Fruit fly (Drosophila melanogaster) whole organism, embryonic: ENCODE data around the gene CG12010.

ENCODE experiments used
- Bgb ChIP-seq: fragments of 200-800 bp; sonication (Bioruptor generic); IDR thresholded peaks from 2 replicates; pipeline ENCODE4 v1.3.6; 2022; ENCODE audit warnings: missing biosample characterization, missing genetic modification characterization; ENCODE audit not compliant: partially characterized antibody
- CG10147 ChIP-seq: fragments of 200-800 bp; sonication (Bioruptor generic); optimal IDR thresholded peaks from 2 replicates; lab custom pipeline; 2019; ENCODE audit warnings: missing biosample characterization, mild to moderate bottlenecking, missing genetic modification characterization, moderate library complexity
- CG10209 ChIP-seq: fragments of 200-800 bp; sonication (Bioruptor generic); optimal IDR thresholded peaks from 3 replicates; lab custom pipeline; 2017; ENCODE audit warnings: missing biosample characterization, mild to moderate bottlenecking, missing genetic modification characterization, missing genetic modification reagents
- CG12391 ChIP-seq: fragments of 200-800 bp; sonication (Bioruptor generic); optimal IDR thresholded peaks from 3 replicates; lab custom pipeline; 2018; ENCODE audit warnings: missing biosample characterization, mild to moderate bottlenecking, missing genetic modification characterization, moderate library complexity
- CG12769 ChIP-seq: fragments of 200-800 bp; sonication (Bioruptor generic); optimal IDR thresholded peaks from 2 replicates; lab custom pipeline; 2019; ENCODE audit warnings: missing biosample characterization, mild to moderate bottlenecking, missing genetic modification characterization, moderate library complexity
- CG13123 ChIP-seq: fragments of 200-800 bp; sonication (Bioruptor generic); optimal IDR thresholded peaks from 2 replicates; lab custom pipeline; 2016; ENCODE audit warnings: missing biosample characterization, missing genetic modification characterization
- CG13287 ChIP-seq: fragments of 200-800 bp; sonication (Bioruptor generic); IDR thresholded peaks from 2 replicates; pipeline ENCODE4 v1.3.6; 2022; ENCODE audit warnings: missing biosample characterization, missing genetic modification characterization; ENCODE audit not compliant: partially characterized antibody
- CG13424 ChIP-seq: fragments of 200-800 bp; sonication (Bioruptor generic); optimal IDR thresholded peaks from 2 replicates; lab custom pipeline; 2019; ENCODE audit warnings: missing biosample characterization, mild to moderate bottlenecking, missing genetic modification characterization, moderate library complexity
- CG14014 ChIP-seq: fragments of 200-800 bp; sonication (Bioruptor generic); IDR thresholded peaks from 2 replicates; pipeline ENCODE4 v1.3.6; 2022; ENCODE audit warnings: missing biosample characterization, missing genetic modification characterization
- CG14441 ChIP-seq: fragments of 200-800 bp; sonication (Bioruptor generic); IDR thresholded peaks from 2 replicates; pipeline ENCODE4 v1.3.6; 2022; ENCODE audit warnings: missing biosample characterization, missing genetic modification characterization
- CG15073 ChIP-seq: fragments of 200-800 bp; sonication (Bioruptor generic); optimal IDR thresholded peaks from 2 replicates; lab custom pipeline; 2016; ENCODE audit warnings: missing biosample characterization, missing genetic modification characterization
- CG17359 ChIP-seq: fragments of 200-800 bp; sonication (Bioruptor generic); optimal IDR thresholded peaks from 3 replicates; lab custom pipeline; 2018; ENCODE audit warnings: missing biosample characterization, mild to moderate bottlenecking, missing genetic modification characterization, moderate library complexity
- CG2202 ChIP-seq: fragments of 200-800 bp; sonication (Bioruptor generic); optimal IDR thresholded peaks from 2 replicates; lab custom pipeline; 2018; ENCODE audit warnings: missing biosample characterization, mild to moderate bottlenecking, missing genetic modification characterization
- CG2678 ChIP-seq: fragments of 200-800 bp; sonication (Bioruptor generic); optimal IDR thresholded peaks from 3 replicates; lab custom pipeline; 2019; ENCODE audit warnings: missing biosample characterization, mild to moderate bottlenecking, missing genetic modification characterization, moderate library complexity
- CG30020 ChIP-seq: fragments of 200-800 bp; optimal IDR thresholded peaks from 2 replicates; lab custom pipeline; 2019; ENCODE audit warnings: missing biosample characterization, mild to moderate bottlenecking, missing genetic modification characterization, moderate library complexity
- CG34224 ChIP-seq: fragments of 200-800 bp; sonication (Bioruptor generic); IDR thresholded peaks from 3 replicates; pipeline ENCODE4 v1.3.6; 2022; ENCODE audit warnings: missing biosample characterization, missing genetic modification characterization; ENCODE audit not compliant: partially characterized antibody
- CG4404 ChIP-seq: fragments of 200-800 bp; sonication (Bioruptor generic); IDR thresholded peaks from 2 replicates; pipeline ENCODE4 v1.3.6; 2022; ENCODE audit warnings: missing biosample characterization, missing genetic modification characterization
- CG4707 ChIP-seq: fragments of 200-800 bp; sonication (Bioruptor generic); optimal IDR thresholded peaks from 2 replicates; lab custom pipeline; 2018; ENCODE audit warnings: missing biosample characterization, mild to moderate bottlenecking, missing genetic modification characterization, moderate library complexity
- CG7786 ChIP-seq: fragments of 200-800 bp; sonication (Bioruptor generic); optimal IDR thresholded peaks from 2 replicates; lab custom pipeline; 2016; ENCODE audit warnings: missing biosample characterization, missing genetic modification characterization
- CG9932 ChIP-seq: fragments of 200-800 bp; sonication (Bioruptor generic); IDR thresholded peaks from 2 replicates; pipeline ENCODE4 v1.3.6; 2022; ENCODE audit warnings: missing biosample characterization, missing genetic modification characterization
- CoRest ChIP-seq: fragments of 200-800 bp; sonication (Bioruptor generic); optimal IDR thresholded peaks from 3 replicates; lab custom pipeline; 2018; ENCODE audit warnings: missing biosample characterization, mild to moderate bottlenecking, missing genetic modification characterization, moderate library complexity
- Dbx ChIP-seq: fragments of 200-800 bp; sonication (Bioruptor generic); IDR thresholded peaks from 3 replicates; pipeline ENCODE4 v1.3.6; 2022; ENCODE audit warnings: missing biosample characterization, missing genetic modification characterization
- Dip3 ChIP-seq: fragments of 200-800 bp; sonication (Bioruptor generic); optimal IDR thresholded peaks from 3 replicates; lab custom pipeline; 2016; ENCODE audit warnings: missing biosample characterization, missing genetic modification characterization
- Gug ChIP-seq: fragments of 200-800 bp; sonication (Bioruptor generic); IDR thresholded peaks from 4 replicates; pipeline ENCODE4 v1.3.6; 2022; ENCODE audit warnings: missing biosample characterization, missing genetic modification characterization
- HHEX ChIP-seq: fragments of 200-800 bp; sonication (Bioruptor generic); optimal IDR thresholded peaks from 3 replicates; lab custom pipeline; 2017; ENCODE audit warnings: missing biosample characterization, mild to moderate bottlenecking, missing genetic modification characterization, missing genetic modification reagents
- Med ChIP-seq: fragments of 200-800 bp; sonication (Bioruptor generic); peaks from one replicate; lab custom pipeline; 2016; ENCODE audit warnings: missing biosample characterization, missing genetic modification characterization, mild to moderate bottlenecking, inconsistent platforms, moderate library complexity
- NC2α ChIP-seq: fragments of 200-800 bp; sonication (Bioruptor generic); optimal IDR thresholded peaks from 2 replicates; lab custom pipeline; 2016; ENCODE audit warnings: missing biosample characterization, missing genetic modification characterization
- Optix ChIP-seq: fragments of 200-800 bp; sonication (Bioruptor generic); IDR thresholded peaks from 3 replicates; pipeline ENCODE4 v1.3.6; 2022; ENCODE audit warnings: missing biosample characterization, missing genetic modification characterization
- Pdp1 ChIP-seq, 2 experiments: fragments of 200-800 bp; sonication (Bioruptor generic); optimal IDR thresholded peaks; 3 replicates each; lab custom pipeline; 2016; ENCODE audit warnings: missing biosample characterization in 2 of 2, missing genetic modification characterization in 2 of 2, mild to moderate bottlenecking in 1 of 2, moderate library complexity in 1 of 2
- Ssrp ChIP-seq: fragments of 200-800 bp; sonication (Bioruptor generic); optimal IDR thresholded peaks from 2 replicates; lab custom pipeline; 2018; ENCODE audit warnings: missing biosample characterization, mild to moderate bottlenecking, missing genetic modification characterization, moderate library complexity
- Taf1 ChIP-seq: fragments of 200-800 bp; sonication (Bioruptor generic); IDR thresholded peaks from 2 replicates; pipeline ENCODE4 v1.3.6; 2022; ENCODE audit warnings: missing biosample characterization, missing genetic modification characterization
- Vsx1 ChIP-seq: fragments of 200-800 bp; sonication (Bioruptor generic); optimal IDR thresholded peaks from 2 replicates; lab custom pipeline; 2017; ENCODE audit warnings: missing biosample characterization, mild to moderate bottlenecking, missing genetic modification characterization, missing genetic modification reagents
- croc ChIP-seq: fragments of 200-800 bp; sonication (Bioruptor generic); conservative IDR thresholded peaks from 3 replicates; pipeline ENCODE4 v1.3.6; 2022; ENCODE audit warnings: missing biosample characterization, missing genetic modification characterization
- exex ChIP-seq: fragments of 200-800 bp; sonication (Bioruptor generic); optimal IDR thresholded peaks from 4 replicates; lab custom pipeline; 2018; ENCODE audit warnings: missing biosample characterization, mild to moderate bottlenecking, missing genetic modification characterization, moderate library complexity
- grn ChIP-seq: fragments of 200-800 bp; sonication (Bioruptor generic); optimal IDR thresholded peaks from 3 replicates; lab custom pipeline; 2017; ENCODE audit warnings: missing biosample characterization, missing genetic modification characterization
- ken ChIP-seq: fragments of 200-800 bp; sonication (Bioruptor generic); IDR thresholded peaks from 3 replicates; pipeline ENCODE4 v1.3.6; 2022; ENCODE audit warnings: missing biosample characterization, missing genetic modification characterization
- lilli ChIP-seq: fragments of 200-800 bp; sonication (Bioruptor generic); optimal IDR thresholded peaks from 3 replicates; lab custom pipeline; 2016; ENCODE audit warnings: missing biosample characterization, missing genetic modification characterization
- luna ChIP-seq: fragments of 200-800 bp; sonication (Bioruptor generic); optimal IDR thresholded peaks from 2 replicates; lab custom pipeline; 2016; ENCODE audit warnings: missing biosample characterization, missing genetic modification characterization
- mam ChIP-seq: fragments of 200-800 bp; sonication (Bioruptor generic); optimal IDR thresholded peaks from 3 replicates; lab custom pipeline; 2016; ENCODE audit warnings: missing biosample characterization, missing genetic modification characterization
- odd ChIP-seq: fragments of 200-800 bp; sonication (Bioruptor generic); optimal IDR thresholded peaks from 2 replicates; lab custom pipeline; 2017; ENCODE audit warnings: missing biosample characterization, mild to moderate bottlenecking, missing genetic modification characterization
- ranshi ChIP-seq: fragments of 200-800 bp; sonication (Bioruptor generic); IDR thresholded peaks from 2 replicates; pipeline ENCODE4 v1.3.6; 2022; ENCODE audit warnings: missing biosample characterization, missing genetic modification characterization
- row ChIP-seq: fragments of 200-800 bp; sonication (Bioruptor generic); IDR thresholded peaks from 3 replicates; pipeline ENCODE4 v1.3.6; 2022; ENCODE audit warnings: missing biosample characterization, missing genetic modification characterization
- salm ChIP-seq: fragments of 200-800 bp; sonication (Bioruptor generic); optimal IDR thresholded peaks from 2 replicates; lab custom pipeline; 2018; ENCODE audit warnings: missing biosample characterization, mild to moderate bottlenecking, missing genetic modification characterization
- sc ChIP-seq, 3 experiments: fragments of >200 bp in 2 of 3; fragments of 200-800 bp in 1 of 3; sonication (Bioruptor generic) in 1 of 3; optimal IDR thresholded peaks; 2 replicates in 2 of 3; 3 replicates in 1 of 3; lab custom pipeline; 2017; ENCODE audit warnings: mild to moderate bottlenecking in 1 of 3, missing biosample characterization in 1 of 3, missing genetic modification characterization in 1 of 3, missing genetic modification reagents in 1 of 3
- shn ChIP-seq: fragments of 200-800 bp; sonication (Bioruptor generic); optimal IDR thresholded peaks from 3 replicates; lab custom pipeline; 2016; ENCODE audit warnings: missing biosample characterization, missing genetic modification characterization
- tna ChIP-seq: fragments of 200-800 bp; sonication (Bioruptor generic); IDR thresholded peaks from 2 replicates; pipeline ENCODE4 v1.3.6; 2022; ENCODE audit warnings: missing biosample characterization, missing genetic modification characterization; ENCODE audit not compliant: partially characterized antibody
- yki ChIP-seq: fragments of >200 bp; optimal IDR thresholded peaks from 3 replicates; lab custom pipeline; 2018
- zfh2 ChIP-seq: fragments of 200-800 bp; sonication (Bioruptor generic); optimal IDR thresholded peaks from 2 replicates; lab custom pipeline; 2016; ENCODE audit warnings: missing biosample characterization, missing genetic modification characterization

Gene CG12010

dm6 chr3L:3350572-3351343 is 23.3 kb upstream of the CG12010 start:
- TF ChIP-seq croc (GFP tag; lab: Robert Waterston, UW) (no peak), CG14441 (no peak), CG4404 (GFP tag; lab: Robert Waterston, UW) (no peak), CG17359 (tag; lab: Kevin White, UChicago) (peak; percentile 31), Ssrp (tag; lab: Kevin White, UChicago) (no peak), CG30020 (no peak), tna (GFP tag; lab: Robert Waterston, UW) (no peak), CG13123 (no peak), luna (GFP tag; lab: Kevin White, UChicago) (no peak), CG7786 (peak; percentile 6), zfh2 (GFP tag; lab: Kevin White, UChicago) (no peak), salm (tag; lab: Kevin White, UChicago) (no peak), Dbx (GFP tag; lab: Robert Waterston, UW) (0 out of 3 replicates have a peak, but pooled peaks have one; percentile 28), Gug (GFP tag; lab: Robert Waterston, UW) (no peak), CG10209 (GFP tag; lab: Kevin White, UChicago) (peak; percentile 26), Taf1 (GFP tag; lab: Robert Waterston, UW) (no peak), CG4707 (GFP tag; lab: Kevin White, UChicago) (no peak), CG34224 (GFP tag; lab: Robert Waterston, UW) (no peak), CG13287 (GFP tag; lab: Robert Waterston, UW) (no peak), Med (GFP tag; lab: Kevin White, UChicago) (peak; percentile 82), HHEX (GFP tag; lab: Kevin White, UChicago) (peak; percentile 31), NC2α (no peak), CG9932 (GFP tag; lab: Robert Waterston, UW) (0 out of 2 replicates have a peak, but pooled peaks have one; percentile 7), odd (GFP tag; lab: Kevin White, UChicago) (peak; percentile 3), lilli (peak; percentile 11), shn (GFP tag; lab: Kevin White, UChicago) (peak; percentile 21), sc (optimal IDR thresholded peaks at IDR 0.05; lab: Kevin White, UChicago) (no peak), sc (GFP tag; optimal IDR thresholded peaks at IDR 0.05; lab: Kevin White, UChicago) (no peak), grn (peak; percentile 72), ken (GFP tag; lab: Robert Waterston, UW) (0 out of 3 replicates have a peak, but pooled peaks have one; percentile 38), CG2678 (peak; percentile 50), ranshi (GFP tag; lab: Robert Waterston, UW) (no peak), Pdp1 (GFP tag; optimal IDR thresholded peaks at IDR 0.05; lab: Kevin White, UChicago) (peak in 1 of 2 experiments; percentile 43), CG2202 (tag; lab: Kevin White, UChicago) (no peak), CG14014 (GFP tag; lab: Robert Waterston, UW) (0 out of 2 replicates have a peak, but pooled peaks have one; percentile 14), Dip3 (GFP tag; lab: Kevin White, UChicago) (no peak), CG15073 (GFP tag; lab: Kevin White, UChicago) (no peak), CoRest (tag; lab: Kevin White, UChicago) (peak; percentile 12), mam (GFP tag; lab: Kevin White, UChicago) (peak; percentile 11), exex (tag; lab: Kevin White, UChicago) (peak; percentile 91), CG12769 (peak; percentile 10), yki (lab: Kevin White, UChicago) (no peak), Bgb (GFP tag; lab: Robert Waterston, UW) (no peak), row (GFP tag; lab: Robert Waterston, UW) (peak; percentile 51), Optix (no peak), CG12391 (tag; lab: Kevin White, UChicago) (peak; percentile 14), CG13424 (tag; lab: Kevin White, UChicago) (peak; percentile 24), CG10147 (GFP tag; lab: Kevin White, UChicago) (no peak), Vsx1 (GFP tag; lab: Kevin White, UChicago) (peak; percentile 62)
